Fruit fly (Drosophila melanogaster): ENCODE measurements around the gene Akap200.

dm6 chr2L:8426801-8427200 is 11.3 kb downstream of the Akap200 start:
- no peak for TF ChIP-seq CG4318 (GFP tag; optimal IDR thresholded peaks at IDR 0.05)
- no peak for TF ChIP-seq spab (GFP tag; optimal IDR thresholded peaks at IDR 0.05)
- no peak for TF ChIP-seq achi (GFP tag; optimal IDR thresholded peaks at IDR 0.05)
- TF ChIP-seq CG10631 (GFP tag; optimal IDR thresholded peaks at IDR 0.05): no peak
- no peak for TF ChIP-seq lz (GFP tag; optimal IDR thresholded peaks at IDR 0.05)
- no peak for TF ChIP-seq CG1621 (tag; optimal IDR thresholded peaks at IDR 0.05)
- TF ChIP-seq CG9139 (GFP tag; optimal IDR thresholded peaks at IDR 0.05): no peak
- TF ChIP-seq ss (GFP tag; optimal IDR thresholded peaks at IDR 0.05): no peak
- TF ChIP-seq Sox15 (GFP tag; optimal IDR thresholded peaks at IDR 0.05): no peak
- TF ChIP-seq Sox102F (GFP tag; optimal IDR thresholded peaks at IDR 0.05): no peak
- TF ChIP-seq CG6854 (GFP tag; optimal IDR thresholded peaks at IDR 0.05): no peak
- TF ChIP-seq CG8632 (GFP tag; optimal IDR thresholded peaks at IDR 0.05): no peak

All from whole organism, prepupa.